ENCODE assay signal across 5 fruit fly cellular contexts in genomic region chr3R:13428341-13429040, dm6.
TF ChIP-seq lines count a peak whose summit lies in the region.

No protein-coding gene starts in this region.

- TF ChIP-seq CTCF in whole organism, embryonic (GFP tag; optimal IDR thresholded peaks at IDR 0.05; lab: Kevin White, UChicago) = no peak

TF ChIP-seq in whole organism, adult, 20 proteins besides CTCF, POLR2A, EP300 and RAD21:
- no peak for TF ChIP-seq CG12768 (GFP tag; optimal IDR thresholded peaks at IDR 0.05; lab: Kevin White, UChicago)
- peak; percentile 11 for TF ChIP-seq bab1 (GFP tag; optimal IDR thresholded peaks at IDR 0.05; lab: Kevin White, UChicago)
- TF ChIP-seq cnc (optimal IDR thresholded peaks at IDR 0.05; lab: Kevin White, UChicago) = no peak
- no peak for TF ChIP-seq pad (GFP tag; optimal IDR thresholded peaks at IDR 0.05; lab: Kevin White, UChicago)
- no peak for TF ChIP-seq Clk (GFP tag; optimal IDR thresholded peaks at IDR 0.05; lab: Kevin White, UChicago)

TF ChIP-seq in whole organism, embryonic, 481 proteins besides CTCF, POLR2A, EP300 and RAD21 (continues in another document):
- TF ChIP-seq CG9876 (GFP tag; optimal IDR thresholded peaks at IDR 0.05; lab: Kevin White, UChicago) (no peak), CG15073 (GFP tag; optimal IDR thresholded peaks at IDR 0.05; lab: Kevin White, UChicago) (no peak), Dek (tag; optimal IDR thresholded peaks at IDR 0.05; lab: Kevin White, UChicago) (peak; percentile 44), CG32767 (GFP tag; IDR thresholded peaks at IDR 0.05; lab: Robert Waterston, UW) (no peak), Atf3 (GFP tag; optimal IDR thresholded peaks at IDR 0.05; lab: Kevin White, UChicago) (peak; percentile 32), CG9817 (tag; optimal IDR thresholded peaks at IDR 0.05; lab: Kevin White, UChicago) (peak; percentile 57), ab (GFP tag; optimal IDR thresholded peaks at IDR 0.05; lab: Kevin White, UChicago) (peak; percentile 2), tin (GFP tag; optimal IDR thresholded peaks at IDR 0.05; lab: Kevin White, UChicago) (peak; percentile 77), slou (GFP tag; optimal IDR thresholded peaks at IDR 0.05; lab: Kevin White, UChicago) (no peak), CG32532 (GFP tag; IDR thresholded peaks at IDR 0.05; lab: Robert Waterston, UW) (peak; percentile 54), maf-S (GFP tag; optimal IDR thresholded peaks at IDR 0.05; lab: Kevin White, UChicago) (peak; percentile 26), CG14050 (GFP tag; IDR thresholded peaks at IDR 0.05; lab: Robert Waterston, UW) (peak; percentile 47; the same call in 2 of the 3 replicates), pfk (GFP tag; optimal IDR thresholded peaks at IDR 0.05; lab: Kevin White, UChicago) (no peak), CG7357 (GFP tag; IDR thresholded peaks at IDR 0.05; lab: Robert Waterston, UW) (peak; percentile 48; the same call in 1 of the 3 replicates), CG17385 (GFP tag; optimal IDR thresholded peaks at IDR 0.05; lab: Kevin White, UChicago) (peak; percentile 58), ssp (GFP tag; IDR thresholded peaks at IDR 0.05; lab: Robert Waterston, UW) (0 out of 2 replicates have a peak, but pooled peaks have one; percentile 43), CG11504 (tag; optimal IDR thresholded peaks at IDR 0.05; lab: Kevin White, UChicago) (peak; percentile 76), Blimp-1 (GFP tag; optimal IDR thresholded peaks at IDR 0.05; lab: Kevin White, UChicago) (peak; percentile 80), Hmx (GFP tag; optimal IDR thresholded peaks at IDR 0.05; lab: Kevin White, UChicago) (no peak), CG12744 (GFP tag; optimal IDR thresholded peaks at IDR 0.05; lab: Kevin White, UChicago) (peak; percentile 26), Stat92E (GFP tag; optimal IDR thresholded peaks at IDR 0.05; lab: Kevin White, UChicago) (no peak)

TF ChIP-seq in whole organism, prepupa, 60 proteins besides CTCF, POLR2A, EP300 and RAD21 (continues in another document):
- TF ChIP-seq CG8119 (GFP tag; IDR thresholded peaks at IDR 0.05; lab: Robert Waterston, UW) (peak; percentile 78), dac (GFP tag; optimal IDR thresholded peaks at IDR 0.05; lab: Kevin White, UChicago) (peak; percentile 35), Sox14 (GFP tag; optimal IDR thresholded peaks at IDR 0.05; lab: Kevin White, UChicago) (peak; percentile 72), cyc (GFP tag; optimal IDR thresholded peaks at IDR 0.05; lab: Kevin White, UChicago) (peak; percentile 55), topi (GFP tag; optimal IDR thresholded peaks at IDR 0.05; lab: Kevin White, UChicago) (peak; percentile 61), esn (GFP tag; optimal IDR thresholded peaks at IDR 0.05; lab: Kevin White, UChicago) (peak; percentile 56), Ets21C (GFP tag; optimal IDR thresholded peaks at IDR 0.05; lab: Kevin White, UChicago) (peak; percentile 2), CG11294 (GFP tag; IDR thresholded peaks at IDR 0.05; lab: Robert Waterston, UW) (no peak), spab (GFP tag; optimal IDR thresholded peaks at IDR 0.05; lab: Kevin White, UChicago) (peak; percentile 60), CG15336 (GFP tag; IDR thresholded peaks at IDR 0.05; lab: Robert Waterston, UW) (peak; percentile 85), Sox15 (GFP tag; optimal IDR thresholded peaks at IDR 0.05; lab: Kevin White, UChicago) (peak; percentile 38), net (GFP tag; optimal IDR thresholded peaks at IDR 0.05; lab: Kevin White, UChicago) (peak; percentile 71), CG8632 (GFP tag; optimal IDR thresholded peaks at IDR 0.05; lab: Kevin White, UChicago) (peak; percentile 32), acj6 (GFP tag; optimal IDR thresholded peaks at IDR 0.05; lab: Kevin White, UChicago) (peak; percentile 76), Smox (GFP tag; optimal IDR thresholded peaks at IDR 0.05; lab: Kevin White, UChicago) (peak; percentile 49), CG8319 (GFP tag; optimal IDR thresholded peaks at IDR 0.05; lab: Kevin White, UChicago) (peak; percentile 27), CG34406 (GFP tag; optimal IDR thresholded peaks at IDR 0.05; lab: Kevin White, UChicago) (peak; percentile 34), Hr39 (GFP tag; optimal IDR thresholded peaks at IDR 0.05; lab: Kevin White, UChicago) (peak; percentile 72), CG6854 (GFP tag; optimal IDR thresholded peaks at IDR 0.05; lab: Kevin White, UChicago) (no peak), eg (GFP tag; IDR thresholded peaks at IDR 0.05; lab: Robert Waterston, UW) (peak; percentile 82), CG11762 (GFP tag; optimal IDR thresholded peaks at IDR 0.05; lab: Kevin White, UChicago; ENCODE audit: insufficient read depth) (peak; percentile 61), salr (GFP tag; optimal IDR thresholded peaks at IDR 0.05; lab: Kevin White, UChicago) (peak; percentile 18 to 54)

TF ChIP-seq in whole organism, pupa, 21 proteins besides CTCF, POLR2A, EP300 and RAD21:
- TF ChIP-seq Ets98B (GFP tag; IDR thresholded peaks at IDR 0.05; lab: Robert Waterston, UW) = peak; percentile 70
- TF ChIP-seq CG9948 (tag; optimal IDR thresholded peaks at IDR 0.05; lab: Kevin White, UChicago) = peak; percentile 65
- peak; percentile 75 for TF ChIP-seq CG32121 (GFP tag; IDR thresholded peaks at IDR 0.05; lab: Robert Waterston, UW)
- peak; percentile 77 for TF ChIP-seq CG8301 (tag; optimal IDR thresholded peaks at IDR 0.05; lab: Kevin White, UChicago)
- TF ChIP-seq fd96Ca (GFP tag; IDR thresholded peaks at IDR 0.05; lab: Robert Waterston, UW) = no peak
- peak; percentile 82 for TF ChIP-seq CG14655 (GFP tag; optimal IDR thresholded peaks at IDR 0.05; lab: Kevin White, UChicago)
- peak; percentile 66 for TF ChIP-seq CG8159 (tag; optimal IDR thresholded peaks at IDR 0.05; lab: Kevin White, UChicago)
- TF ChIP-seq Pif1B (GFP tag; optimal IDR thresholded peaks at IDR 0.05; lab: Kevin White, UChicago) = peak; percentile 53
- TF ChIP-seq gl (tag; optimal IDR thresholded peaks at IDR 0.05; lab: Kevin White, UChicago) = no peak
- TF ChIP-seq CG12605 (GFP tag; IDR thresholded peaks at IDR 0.05; lab: Robert Waterston, UW) = peak; percentile 63
- TF ChIP-seq Snoo (tag; optimal IDR thresholded peaks at IDR 0.05; lab: Kevin White, UChicago) = peak; percentile 35
- peak; percentile 61 for TF ChIP-seq CG34367 (tag; optimal IDR thresholded peaks at IDR 0.05; lab: Kevin White, UChicago)
- peak; percentile 84 for TF ChIP-seq CG4496 (GFP tag; IDR thresholded peaks at IDR 0.05; lab: Robert Waterston, UW)
- TF ChIP-seq rn (GFP tag; IDR thresholded peaks at IDR 0.05; lab: Robert Waterston, UW) = 0 out of 2 replicates have a peak, but pooled peaks have one; percentile 24
- TF ChIP-seq Pif1A (GFP tag; optimal IDR thresholded peaks at IDR 0.05; lab: Kevin White, UChicago) = peak; percentile 71
- peak; percentile 75 for TF ChIP-seq CG17806 (tag; optimal IDR thresholded peaks at IDR 0.05; lab: Kevin White, UChicago)
- TF ChIP-seq D1 (tag; optimal IDR thresholded peaks at IDR 0.05; lab: Kevin White, UChicago) = no peak
- no peak for TF ChIP-seq EcR (GFP tag; optimal IDR thresholded peaks at IDR 0.05; lab: Kevin White, UChicago)
- peak; percentile 60 for TF ChIP-seq CG15710 (tag; optimal IDR thresholded peaks at IDR 0.05; lab: Kevin White, UChicago)
- no peak for TF ChIP-seq CG13204 (GFP tag; optimal IDR thresholded peaks at IDR 0.05; lab: Kevin White, UChicago)
- peak; percentile 40; the same call in 1 of the 2 replicates for TF ChIP-seq CG10348 (GFP tag; IDR thresholded peaks at IDR 0.05; lab: Robert Waterston, UW)

TF ChIP-seq in whole organism, wandering third instar larva, 38 proteins besides CTCF, POLR2A, EP300 and RAD21:
- TF ChIP-seq sage (GFP tag; optimal IDR thresholded peaks at IDR 0.05; lab: Kevin White, UChicago) (no peak), psq (GFP tag; optimal IDR thresholded peaks at IDR 0.05; lab: Kevin White, UChicago) (peak; percentile 50), CrebA (GFP tag; optimal IDR thresholded peaks at IDR 0.05; lab: Kevin White, UChicago; ENCODE audit: borderline replicate concordance) (no peak), ey (GFP tag; optimal IDR thresholded peaks at IDR 0.05; lab: Kevin White, UChicago) (peak; percentile 80), fru (GFP tag; optimal IDR thresholded peaks at IDR 0.05; lab: Kevin White, UChicago) (peak; percentile 67), OdsH (GFP tag; optimal IDR thresholded peaks at IDR 0.05; lab: Kevin White, UChicago) (peak; percentile 67), Myc (optimal IDR thresholded peaks at IDR 0.05; lab: Kevin White, UChicago) (no peak), Hnf4 (GFP tag; optimal IDR thresholded peaks at IDR 0.05; lab: Kevin White, UChicago) (peak; percentile 50), tai (GFP tag; optimal IDR thresholded peaks at IDR 0.05; lab: Kevin White, UChicago) (no peak), dsf (GFP tag; optimal IDR thresholded peaks at IDR 0.05; lab: Kevin White, UChicago; ENCODE audit: borderline replicate concordance) (no peak), Sp1 (GFP tag; optimal IDR thresholded peaks at IDR 0.05; lab: Kevin White, UChicago) (peak; percentile 15), foxo (GFP tag; optimal IDR thresholded peaks at IDR 0.05; lab: Kevin White, UChicago) (peak in 1 of 2 experiments; percentile 70), dmrt93B (GFP tag; optimal IDR thresholded peaks at IDR 0.05; lab: Kevin White, UChicago) (peak; percentile 38), HLH106 (tag; optimal IDR thresholded peaks at IDR 0.05; lab: Kevin White, UChicago) (peak; percentile 45), br (GFP tag; optimal IDR thresholded peaks at IDR 0.05; lab: Kevin White, UChicago) (peak; percentile 62), h (GFP tag; optimal IDR thresholded peaks at IDR 0.05; lab: Kevin White, UChicago) (peak; percentile 76), N (GFP tag; optimal IDR thresholded peaks at IDR 0.05; lab: Kevin White, UChicago) (no peak), woc (GFP tag; optimal IDR thresholded peaks at IDR 0.05; lab: Kevin White, UChicago) (peak; percentile 20), sv (GFP tag; optimal IDR thresholded peaks at IDR 0.05; lab: Kevin White, UChicago) (peak; percentile 41), rgr (GFP tag; optimal IDR thresholded peaks at IDR 0.05; lab: Kevin White, UChicago) (peak; percentile 73)
TF ChIP-seq in whole organism, wandering third instar larva: peak in this region for 14.
